Worm (Caenorhabditis elegans) whole organism, early embryonic: ENCODE results near the gene ZK1055.7.
"Not testable (repeated sequence)": the region's sequence is repeated elsewhere in the genome, so short reads cannot be mapped to it uniquely, and the experiment has no call there.

Experiments
- B0310.2 ChIP-seq: sonication (generic microtip); optimal IDR thresholded peaks from 2 replicates; lab custom pipeline; 2016; ENCODE audit warnings: mild to moderate bottlenecking, missing genetic modification characterization, missing compliant biosample characterization
- F13C5.2 ChIP-seq: sonication (generic microtip); optimal IDR thresholded peaks from 2 replicates; lab custom pipeline; 2017; ENCODE audit warnings: mild to moderate bottlenecking, missing genetic modification characterization, inconsistent platforms, missing compliant biosample characterization
- aly-1 ChIP-seq: sonication (generic microtip); optimal IDR thresholded peaks from 2 replicates; lab custom pipeline; 2016; ENCODE audit warnings: missing genetic modification characterization, missing compliant biosample characterization
- ama-1 ChIP-seq: fragments of 150-350 bp; optimal IDR thresholded peaks from 2 replicates; lab custom pipeline; 2014
- ceh-13 ChIP-seq: fragments of 200-800 bp; sonication (Bioruptor generic); optimal IDR thresholded peaks from 2 replicates; lab custom pipeline; 2018; ENCODE audit warnings: mild to moderate bottlenecking, missing genetic modification characterization, missing compliant biosample characterization
- ceh-36 ChIP-seq: sonication (generic microtip); optimal IDR thresholded peaks from 2 replicates; lab custom pipeline; 2016; ENCODE audit warnings: missing genetic modification characterization, inconsistent platforms, missing compliant biosample characterization
- ets-7 ChIP-seq: sonication (generic microtip); optimal IDR thresholded peaks from 2 replicates; lab custom pipeline; 2016; ENCODE audit warnings: missing genotype, missing genetic modification characterization, missing compliant biosample characterization
- flt-1 ChIP-seq: fragments of 200-800 bp; sonication (Bioruptor generic); IDR thresholded peaks from 2 replicates; pipeline ENCODE4 v1.3.6; 2022; ENCODE audit warnings: missing genetic modification characterization, missing compliant biosample characterization
- hmbx-1 ChIP-seq: sonication (generic microtip); optimal IDR thresholded peaks from 2 replicates; lab custom pipeline; 2016; ENCODE audit warnings: mild to moderate bottlenecking, missing genetic modification characterization, missing compliant biosample characterization
- hmg-4 ChIP-seq: fragments of 200-800 bp; sonication (Bioruptor generic); optimal IDR thresholded peaks from 2 replicates; lab custom pipeline; 2018; ENCODE audit warnings: mild to moderate bottlenecking, missing genetic modification characterization, missing compliant biosample characterization
- hnd-1 ChIP-seq: sonication (generic microtip); optimal IDR thresholded peaks from 2 replicates; lab custom pipeline; 2016; ENCODE audit warnings: missing genetic modification characterization, missing compliant biosample characterization
- pes-1 ChIP-seq: fragments of 200-800 bp; sonication (Bioruptor generic); IDR thresholded peaks from 2 replicates; pipeline ENCODE4 v1.3.6; 2022; ENCODE audit warnings: missing genetic modification reagents, missing genetic modification characterization, missing compliant biosample characterization
- scrt-1 ChIP-seq: fragments of 200-800 bp; sonication (Bioruptor generic); IDR thresholded peaks from 2 replicates; pipeline ENCODE4 v1.3.6; 2022; ENCODE audit warnings: missing genetic modification characterization, missing compliant biosample characterization
- sea-1 ChIP-seq: fragments of 200-800 bp; sonication (Bioruptor generic); conservative IDR thresholded peaks from 2 replicates; pipeline ENCODE4 v1.3.6; 2022; ENCODE audit warnings: missing genetic modification characterization, missing compliant biosample characterization
- tbx-11 ChIP-seq: fragments of 200-800 bp; sonication (Bioruptor generic); IDR thresholded peaks from 2 replicates; pipeline ENCODE4 v1.3.6; 2022; ENCODE audit warnings: missing genetic modification characterization, missing compliant biosample characterization
- tbx-37 ChIP-seq: fragments of 200-800 bp; sonication (Bioruptor generic); conservative IDR thresholded peaks from 2 replicates; pipeline ENCODE4 v1.3.6; 2022; ENCODE audit warnings: missing genetic modification reagents, missing genetic modification characterization, missing compliant biosample characterization
- tra-4 ChIP-seq: sonication (generic microtip); optimal IDR thresholded peaks from 2 replicates; lab custom pipeline; 2017; ENCODE audit warnings: missing genetic modification characterization, missing compliant biosample characterization

The ZK1055.7 gene

ce11 chrV:6611058-6611457 lies 5.9 kb upstream of the ZK1055.7 start, which contains the start of gene gon-14:
TSS of gene gon-14 (minus strand) at chrV:6611158.
- TF ChIP-seq sea-1 (GFP tag; lab: Robert Waterston, UW) (no peak), pes-1 (GFP tag; lab: Robert Waterston, UW) (no peak), scrt-1 (GFP tag; lab: Robert Waterston, UW) (no peak), hmg-4 (no peak), ceh-36 (no peak), tbx-11 (no peak), ets-7 (tag; lab: Kevin White, UChicago) (no peak), tbx-37 (GFP tag; lab: Robert Waterston, UW) (no peak), B0310.2 (tag; lab: Kevin White, UChicago) (no peak), flt-1 (GFP tag; lab: Robert Waterston, UW) (no peak), hnd-1 (tag; lab: Kevin White, UChicago) (no peak), ceh-13 (GFP tag; lab: Kevin White, UChicago) (no peak), F13C5.2 (no peak)

- no peak for TF ChIP-seq ets-7 (tag; lab: Kevin White, UChicago)
- no peak for TF ChIP-seq sea-1 (GFP tag; lab: Robert Waterston, UW)
- TF ChIP-seq ama-1 (lab: Kevin White, UChicago): no peak
- TF ChIP-seq tra-4 (tag; lab: Kevin White, UChicago): no peak
- no peak for TF ChIP-seq flt-1 (GFP tag; lab: Robert Waterston, UW)
- TF ChIP-seq pes-1 (GFP tag; lab: Robert Waterston, UW): no peak
- TF ChIP-seq hmg-4: no peak
- no peak for TF ChIP-seq scrt-1 (GFP tag; lab: Robert Waterston, UW)
- TF ChIP-seq B0310.2 (tag; lab: Kevin White, UChicago): no peak
- TF ChIP-seq F13C5.2: no peak
Observed at ce11 chrV:6606197-6606596, 1.0 kb upstream of the ZK1055.7 start.

ce11 chrV:6602556-6603062 lies 2.6 kb downstream of the ZK1055.7 start, which contains the start of gene ZK1055.6:
TSS of gene ZK1055.6 (minus strand) at chrV:6602606.
- TF ChIP-seq hmg-4 (no peak), tbx-11 (no peak), sea-1 (GFP tag; lab: Robert Waterston, UW) (no peak), hnd-1 (tag; lab: Kevin White, UChicago) (no peak), flt-1 (GFP tag; lab: Robert Waterston, UW) (no peak), F13C5.2 (no peak), scrt-1 (GFP tag; lab: Robert Waterston, UW) (no peak), tbx-37 (GFP tag; lab: Robert Waterston, UW) (no peak), tra-4 (tag; lab: Kevin White, UChicago) (no peak), ama-1 (lab: Kevin White, UChicago) (no peak), ceh-36 (no peak), hmbx-1 (tag; lab: Kevin White, UChicago) (no peak), ets-7 (tag; lab: Kevin White, UChicago) (no peak), aly-1 (no peak), ceh-13 (GFP tag; lab: Kevin White, UChicago) (no peak)

ce11 chrV:6593700-6594244 lies 11.4 kb downstream of the ZK1055.7 start, which contains the start of gene hcp-1:
TSS of gene hcp-1 (plus strand) at chrV:6594194.
- TF ChIP-seq B0310.2 (tag; lab: Kevin White, UChicago) (no peak), scrt-1 (GFP tag; lab: Robert Waterston, UW) (no peak), tbx-37 (GFP tag; lab: Robert Waterston, UW) (no peak), F13C5.2 (no peak), ceh-13 (GFP tag; lab: Kevin White, UChicago) (no peak), tra-4 (tag; lab: Kevin White, UChicago) (no peak), pes-1 (GFP tag; lab: Robert Waterston, UW) (no peak), ama-1 (lab: Kevin White, UChicago) (no peak), tbx-11 (no peak), sea-1 (GFP tag; lab: Robert Waterston, UW) (no peak), hnd-1 (tag; lab: Kevin White, UChicago) (no peak), flt-1 (GFP tag; lab: Robert Waterston, UW) (no peak), aly-1 (no peak)

- TF ChIP-seq B0310.2 (tag; lab: Kevin White, UChicago): no peak
- no peak for TF ChIP-seq ceh-13 (GFP tag; lab: Kevin White, UChicago)
- TF ChIP-seq tbx-11: no peak
- no peak for TF ChIP-seq tbx-37 (GFP tag; lab: Robert Waterston, UW)
- TF ChIP-seq ceh-36: no peak
- TF ChIP-seq ama-1 (lab: Kevin White, UChicago): no peak
- no peak for TF ChIP-seq pes-1 (GFP tag; lab: Robert Waterston, UW)
- TF ChIP-seq sea-1 (GFP tag; lab: Robert Waterston, UW): no peak
- no peak for TF ChIP-seq scrt-1 (GFP tag; lab: Robert Waterston, UW)
- TF ChIP-seq hmg-4: no peak
- no peak for TF ChIP-seq F13C5.2
- TF ChIP-seq tra-4 (tag; lab: Kevin White, UChicago): no peak
- TF ChIP-seq aly-1: no peak
- no peak for TF ChIP-seq hnd-1 (tag; lab: Kevin White, UChicago)
Observed at ce11 chrV:6590283-6590682, 14.9 kb downstream of the ZK1055.7 start, which contains the start of gene ZK1055.2. TSS of gene ZK1055.2 (plus strand) at chrV:6590583.

- TF ChIP-seq aly-1; ets-7 (tag; lab: Kevin White, UChicago); sea-1 (GFP tag; lab: Robert Waterston, UW): not testable (repeated sequence)
Observed at ce11 chrV:6581762-6582161, 23.4 kb downstream of the ZK1055.7 start, which contains the start of gene ZK1055.4. TSS of gene ZK1055.4 (plus strand) at chrV:6582062.

- TF ChIP-seq ama-1 (lab: Kevin White, UChicago): no peak
- no peak for TF ChIP-seq hnd-1 (tag; lab: Kevin White, UChicago)
- no peak for TF ChIP-seq hmbx-1 (tag; lab: Kevin White, UChicago)
- no peak for TF ChIP-seq flt-1 (GFP tag; lab: Robert Waterston, UW)
- TF ChIP-seq tra-4 (tag; lab: Kevin White, UChicago): no peak
- no peak for TF ChIP-seq ceh-13 (GFP tag; lab: Kevin White, UChicago)
- no peak for TF ChIP-seq sea-1 (GFP tag; lab: Robert Waterston, UW)
- no peak for TF ChIP-seq ceh-36
- no peak for TF ChIP-seq F13C5.2
- no peak for TF ChIP-seq hmg-4
- no peak for TF ChIP-seq aly-1
- TF ChIP-seq B0310.2 (tag; lab: Kevin White, UChicago): no peak
- TF ChIP-seq ets-7 (tag; lab: Kevin White, UChicago): no peak
- no peak for TF ChIP-seq tbx-37 (GFP tag; lab: Robert Waterston, UW)
- no peak for TF ChIP-seq pes-1 (GFP tag; lab: Robert Waterston, UW)
- no peak for TF ChIP-seq scrt-1 (GFP tag; lab: Robert Waterston, UW)
- TF ChIP-seq tbx-11: no peak
Observed at ce11 chrV:6579992-6580391, 25.2 kb downstream of the ZK1055.7 start, which contains the start of gene EGAP9.3. TSS of gene EGAP9.3 (minus strand) at chrV:6580122.
